Worm (Caenorhabditis elegans): ENCODE data around the gene nhr-227.

DNA sequence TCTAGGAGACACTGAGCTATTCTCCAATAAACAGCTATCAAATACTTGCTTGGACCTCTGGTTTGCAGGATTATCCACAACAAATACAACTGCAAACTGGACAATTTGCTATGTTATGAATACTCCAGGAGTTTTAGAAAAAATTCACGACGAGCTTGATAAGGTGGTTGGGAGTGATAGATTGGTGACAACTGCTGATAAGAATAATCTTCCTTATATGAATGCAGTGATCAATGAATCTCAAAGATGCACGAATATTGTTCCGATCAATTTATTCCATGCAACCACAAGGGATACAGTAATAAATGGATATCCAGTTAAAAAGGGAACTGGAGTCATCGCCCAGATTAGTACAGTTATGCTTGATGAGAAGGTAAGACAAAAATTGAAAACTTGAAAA lies 33.5 kb upstream of the nhr-227 start:
- TF ChIP-seq ref-1 (GFP tag; conservative IDR thresholded peaks at IDR 0.05) (no peak), klf-2 (GFP tag; conservative IDR thresholded peaks at IDR 0.05) (no peak), ztf-23 (GFP tag; IDR thresholded peaks at IDR 0.05) (no peak), cog-1 (tag; optimal IDR thresholded peaks at IDR 0.05) (no peak), flt-1 (GFP tag; IDR thresholded peaks at IDR 0.05) (no peak), tab-1 (GFP tag; IDR thresholded peaks at IDR 0.05) (no peak), T22C8.4 (GFP tag; IDR thresholded peaks at IDR 0.05) (no peak)

Data from whole organism, midembryonic.